Worm (Caenorhabditis elegans) whole organism, midembryonic: Measurements from ENCODE around the gene F59E12.17.

Experiments used
- med-1 ChIP-seq: sonication (generic microtip); optimal IDR thresholded peaks from 2 replicates; lab custom pipeline; 2017; ENCODE audit warnings: missing genetic modification characterization, mild to moderate bottlenecking, missing compliant biosample characterization, antibody characterized with exemption, missing genetic modification reagents; ENCODE audit not compliant: insufficient read depth
- ztf-23 ChIP-seq: fragments of 200-800 bp; sonication (Bioruptor generic); IDR thresholded peaks from 2 replicates; pipeline ENCODE4 v1.3.6; 2022; ENCODE audit warnings: missing genetic modification reagents, missing genetic modification characterization, missing compliant biosample characterization

DNA sequence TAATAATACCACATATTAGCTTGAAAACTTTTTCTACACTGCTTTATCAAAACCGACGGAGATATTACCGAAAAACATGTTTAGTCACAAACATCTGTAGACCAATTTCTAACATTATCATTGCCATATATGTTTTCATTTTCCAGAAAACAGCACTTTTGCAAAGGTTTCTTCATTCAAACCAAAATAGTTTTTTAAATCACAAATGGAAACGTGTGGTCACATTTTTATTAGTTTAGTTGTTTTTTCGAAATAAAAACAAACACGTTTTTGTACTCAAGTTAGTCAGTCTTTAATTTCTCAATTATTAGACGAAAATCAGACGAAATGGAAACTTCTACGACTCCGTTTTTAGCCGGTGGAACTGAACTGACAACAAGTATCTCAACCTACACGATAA is 11.2 kb downstream of the F59E12.17 start, which contains the start of gene F59E12.3:
- TF ChIP-seq med-1 (GFP tag; lab: Kevin White, UChicago) (no peak), ztf-23 (GFP tag; lab: Robert Waterston, UW) (no peak)
